Worm (Caenorhabditis elegans): ENCODE measurements around the gene ech-8.

The ech-8 gene

ce11 chrIV:10191498-10191897, 47.5 kb downstream of the ech-8 start:
- peak; percentile 82 for TF ChIP-seq unc-42 (tag; optimal IDR thresholded peaks at IDR 0.05)
- TF ChIP-seq ceh-22 (tag; optimal IDR thresholded peaks at IDR 0.05): no peak

ce11 chrIV:10190586-10190985, 48.4 kb downstream of the ech-8 start:
- TF ChIP-seq ceh-34 (tag; optimal IDR thresholded peaks at IDR 0.05): peak; percentile 52
- TF ChIP-seq nhr-232 (tag; optimal IDR thresholded peaks at IDR 0.05): no peak
- no peak for TF ChIP-seq pha-4 (tag; optimal IDR thresholded peaks at IDR 0.05)
- TF ChIP-seq zip-5 (tag; optimal IDR thresholded peaks at IDR 0.05): no peak

ce11 chrIV:10188505-10188904, 50.5 kb downstream of the ech-8 start:
- no peak for TF ChIP-seq ceh-14 (tag; optimal IDR thresholded peaks at IDR 0.05)
- no peak for TF ChIP-seq fkh-6 (tag; optimal IDR thresholded peaks at IDR 0.05)
- TF ChIP-seq unc-42 (tag; optimal IDR thresholded peaks at IDR 0.05): peak; percentile 34
